Worm (Caenorhabditis elegans) whole organism, young adult: ENCODE results near the gene lgc-38.
A peak's percentile ranks its signal among the peaks of the same experiment; 100 is the strongest.

Experiments used
- F33H1.4 ChIP-seq: fragments of 200-800 bp; sonication (Bioruptor generic); IDR thresholded peaks from 2 replicates; pipeline ENCODE4 v1.3.6; 2022; ENCODE audit warnings: missing genetic modification reagents, missing genetic modification characterization, missing compliant biosample characterization
- K11D2.4 ChIP-seq: fragments of 200-800 bp; sonication (Bioruptor generic); IDR thresholded peaks from 2 replicates; pipeline ENCODE4 v1.3.6; 2022; ENCODE audit warnings: missing genetic modification reagents, missing genetic modification characterization, missing compliant biosample characterization
- Y67H2A.10 ChIP-seq: fragments of 200-800 bp; sonication (Bioruptor generic); conservative IDR thresholded peaks from 2 replicates; pipeline ENCODE4 v1.3.6; 2022; ENCODE audit warnings: missing genetic modification reagents, missing genetic modification characterization, missing compliant biosample characterization
- ceh-58 ChIP-seq: fragments of 200-800 bp; sonication (Bioruptor generic); IDR thresholded peaks from 2 replicates; pipeline ENCODE4 v1.3.6; 2022; ENCODE audit warnings: missing genetic modification characterization, missing compliant biosample characterization
- chd-7 ChIP-seq: sonication (generic microtip); optimal IDR thresholded peaks from 2 replicates; lab custom pipeline; 2016; ENCODE audit warnings: mild to moderate bottlenecking, missing genetic modification characterization, moderate library complexity, missing compliant biosample characterization
- lin-35 ChIP-seq, 3 experiments: fragments of 150-350 bp in 2 of 3; sonication (generic microtip) in 1 of 3; optimal IDR thresholded peaks; 2 replicates each; lab custom pipeline; 2014 to 2018; ENCODE audit warnings: missing biosample characterization in 3 of 3, missing genetic modification characterization in 3 of 3, missing genetic modification reagents in 3 of 3
- lsl-1 ChIP-seq: fragments of 200-800 bp; sonication (Bioruptor generic); optimal IDR thresholded peaks from 2 replicates; lab custom pipeline; 2018; ENCODE audit warnings: mild to moderate bottlenecking, missing genetic modification characterization, moderate library complexity, missing compliant biosample characterization
- madf-6 ChIP-seq: fragments of 200-800 bp; sonication (Bioruptor generic); IDR thresholded peaks from 2 replicates; pipeline ENCODE4 v1.3.6; 2022; ENCODE audit warnings: missing genetic modification reagents, missing genetic modification characterization, missing compliant biosample characterization
- nhr-90 ChIP-seq: sonication (generic microtip); optimal IDR thresholded peaks from 2 replicates; lab custom pipeline; 2016; ENCODE audit warnings: missing genotype, mild to moderate bottlenecking, missing genetic modification characterization, missing compliant biosample characterization
- rcor-1 ChIP-seq: fragments of 200-800 bp; sonication (Bioruptor generic); IDR thresholded peaks from 2 replicates; pipeline ENCODE4 v1.3.6; 2022; ENCODE audit warnings: missing genetic modification reagents, missing genetic modification characterization, missing compliant biosample characterization
- ztf-18 ChIP-seq: sonication (generic microtip); optimal IDR thresholded peaks from 2 replicates; lab custom pipeline; 2016; ENCODE audit warnings: missing genotype, mild to moderate bottlenecking, missing genetic modification characterization, missing compliant biosample characterization
- ztf-25 ChIP-seq: fragments of 200-800 bp; sonication (Bioruptor generic); IDR thresholded peaks from 2 replicates; pipeline ENCODE4 v1.3.6; 2022; ENCODE audit warnings: missing genetic modification reagents, missing genetic modification characterization, missing compliant biosample characterization

Gene lgc-38

DNA sequence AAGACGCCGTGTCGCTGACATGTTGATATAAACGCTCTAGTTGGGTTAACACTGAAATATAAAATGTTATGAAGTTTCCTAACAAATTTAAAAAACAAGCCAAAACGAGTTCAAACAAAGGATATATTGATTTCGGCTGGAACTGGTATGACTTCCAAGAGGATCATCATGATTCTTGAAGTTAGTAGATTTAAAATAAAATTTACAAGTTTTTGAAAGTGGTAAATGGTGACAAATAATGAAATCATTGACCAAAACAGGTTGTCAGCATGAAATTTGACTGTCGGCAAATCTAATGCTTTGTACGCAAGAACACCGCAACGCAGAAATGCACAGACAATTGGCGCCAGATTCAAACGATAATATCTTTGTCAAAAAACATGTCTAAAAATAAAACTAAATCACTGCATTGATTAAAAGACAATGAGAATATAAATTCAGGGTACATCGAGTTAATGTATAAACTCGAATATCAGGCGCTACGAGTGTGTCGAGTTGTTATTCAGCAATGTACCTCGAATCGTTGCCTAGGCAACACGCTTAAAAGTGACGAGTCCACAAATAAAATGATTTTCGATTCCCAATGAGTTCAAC is 59.7 kb downstream of the lgc-38 start, which contains the start of the genes ubc-18 and R01H2.8 (continued):
- TF ChIP-seq ceh-58 (GFP tag; lab: Robert Waterston, UW): no peak
- TF ChIP-seq rcor-1 (GFP tag; lab: Robert Waterston, UW): peak; percentile 47; the same call in 1 of the 2 replicates
- TF ChIP-seq F33H1.4 (GFP tag; lab: Robert Waterston, UW): peak; percentile 30; the same call in 1 of the 2 replicates
- no peak for TF ChIP-seq ztf-18
- TF ChIP-seq Y67H2A.10 (GFP tag; lab: Robert Waterston, UW): no peak
- TF ChIP-seq lin-35 (GFP tag; optimal IDR thresholded peaks at IDR 0.05; lab: Kevin White, UChicago): peak in 1 of 3 experiments; percentile 63
- peak; percentile 56 for TF ChIP-seq madf-6 (GFP tag; lab: Robert Waterston, UW)
- no peak for TF ChIP-seq ztf-25 (GFP tag; lab: Robert Waterston, UW)
- TF ChIP-seq chd-7 (tag; lab: Kevin White, UChicago): no peak
- TF ChIP-seq nhr-90: no peak
- TF ChIP-seq K11D2.4 (GFP tag; lab: Robert Waterston, UW): no peak
- peak; percentile 18 for TF ChIP-seq lsl-1
